Worm (Caenorhabditis elegans) whole organism, midembryonic: Measurements from ENCODE around the gene W07G4.8.
A peak's percentile ranks its signal among the peaks of the same experiment; 100 is the strongest.

ENCODE experiments used
- T22C8.4 ChIP-seq: fragments of 200-800 bp; sonication (Bioruptor generic); IDR thresholded peaks from 2 replicates; pipeline ENCODE4 v1.3.6; 2022; ENCODE audit warnings: missing genetic modification characterization, missing compliant biosample characterization
- cog-1 ChIP-seq: sonication (generic microtip); optimal IDR thresholded peaks from 2 replicates; lab custom pipeline; 2016; ENCODE audit warnings: missing genetic modification characterization, missing compliant biosample characterization
- flt-1 ChIP-seq: fragments of 200-800 bp; sonication (Bioruptor generic); IDR thresholded peaks from 2 replicates; pipeline ENCODE4 v1.3.6; 2022; ENCODE audit warnings: missing genetic modification characterization, missing compliant biosample characterization
- klf-2 ChIP-seq: fragments of 200-800 bp; sonication (Bioruptor generic); conservative IDR thresholded peaks from 2 replicates; pipeline ENCODE4 v1.3.6; 2022; ENCODE audit warnings: missing genetic modification reagents, missing genetic modification characterization, missing compliant biosample characterization
- med-1 ChIP-seq: sonication (generic microtip); optimal IDR thresholded peaks from 2 replicates; lab custom pipeline; 2017; ENCODE audit warnings: missing genetic modification characterization, mild to moderate bottlenecking, missing compliant biosample characterization, antibody characterized with exemption, missing genetic modification reagents; ENCODE audit not compliant: insufficient read depth
- ref-1 ChIP-seq: fragments of 200-800 bp; sonication (Bioruptor generic); conservative IDR thresholded peaks from 2 replicates; pipeline ENCODE4 v1.3.6; 2022; ENCODE audit warnings: missing genetic modification reagents, missing genetic modification characterization, missing compliant biosample characterization
- tab-1 ChIP-seq: fragments of 200-800 bp; sonication (Bioruptor generic); IDR thresholded peaks from 2 replicates; pipeline ENCODE4 v1.3.6; 2022; ENCODE audit warnings: missing genetic modification characterization, missing compliant biosample characterization
- ztf-23 ChIP-seq: fragments of 200-800 bp; sonication (Bioruptor generic); IDR thresholded peaks from 2 replicates; pipeline ENCODE4 v1.3.6; 2022; ENCODE audit warnings: missing genetic modification reagents, missing genetic modification characterization, missing compliant biosample characterization
- ztf-29 ChIP-seq: fragments of 200-800 bp; sonication (Bioruptor generic); IDR thresholded peaks from 2 replicates; pipeline ENCODE4 v1.3.6; 2022; ENCODE audit warnings: missing genetic modification reagents, missing genetic modification characterization, missing compliant biosample characterization

W07G4.8 gene

DNA sequence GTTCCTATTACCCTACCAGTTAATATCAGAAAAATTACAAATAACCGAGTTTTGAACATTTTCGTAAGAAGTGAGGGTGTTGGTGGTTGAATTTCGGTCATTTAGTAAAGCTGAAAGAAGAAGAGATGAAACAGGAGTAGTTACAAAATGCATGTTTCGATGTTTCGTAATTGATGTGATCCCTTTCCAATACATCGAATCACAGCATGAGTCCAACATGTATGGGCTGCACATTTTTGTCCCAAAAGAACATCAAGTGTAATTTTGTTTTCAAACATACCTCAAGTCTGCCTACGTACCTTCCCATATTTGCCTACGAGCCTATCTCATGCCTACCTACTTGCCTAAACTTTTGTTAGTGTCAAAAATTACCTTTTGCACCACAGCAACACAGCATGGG is 12.9 kb downstream of the W07G4.8 start, which contains the start of gene W07G4.2:
TSS of gene W07G4.2 (minus strand) at position 101 of the 400 bp plus-strand sequence.
- TF ChIP-seq ztf-23 (GFP tag; lab: Robert Waterston, UW) (no peak), klf-2 (GFP tag; lab: Robert Waterston, UW) (no peak), cog-1 (no peak), med-1 (no peak), tab-1 (GFP tag; lab: Robert Waterston, UW) (no peak)

DNA sequence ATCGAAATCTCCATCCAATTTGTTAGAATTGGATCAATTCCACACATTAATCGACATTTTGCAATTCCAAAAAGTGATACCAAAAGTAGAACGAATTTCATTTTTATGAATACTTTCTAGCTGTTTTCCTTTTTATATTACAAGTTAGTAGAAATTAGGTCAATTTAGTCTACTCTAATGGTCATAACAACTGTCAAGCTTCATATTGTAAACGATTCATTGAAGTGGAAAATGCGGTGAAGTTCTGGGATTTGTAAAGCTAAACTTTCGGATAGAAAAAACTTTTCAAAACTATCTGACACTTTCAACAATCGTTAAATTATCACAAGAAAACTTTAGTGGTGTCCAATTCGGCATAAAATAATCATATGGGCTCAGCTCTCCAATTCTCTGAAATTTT is 14.8 kb downstream of the W07G4.8 start, which contains the start of gene W07G4.7:
TSS of gene W07G4.7 (minus strand) at position 101 of the 400 bp plus-strand sequence.
- TF ChIP-seq ref-1 (GFP tag; lab: Robert Waterston, UW): no peak
- no peak for TF ChIP-seq ztf-23 (GFP tag; lab: Robert Waterston, UW)
- TF ChIP-seq tab-1 (GFP tag; lab: Robert Waterston, UW): no peak
- TF ChIP-seq med-1: no peak
- TF ChIP-seq ztf-29: no peak

DNA sequence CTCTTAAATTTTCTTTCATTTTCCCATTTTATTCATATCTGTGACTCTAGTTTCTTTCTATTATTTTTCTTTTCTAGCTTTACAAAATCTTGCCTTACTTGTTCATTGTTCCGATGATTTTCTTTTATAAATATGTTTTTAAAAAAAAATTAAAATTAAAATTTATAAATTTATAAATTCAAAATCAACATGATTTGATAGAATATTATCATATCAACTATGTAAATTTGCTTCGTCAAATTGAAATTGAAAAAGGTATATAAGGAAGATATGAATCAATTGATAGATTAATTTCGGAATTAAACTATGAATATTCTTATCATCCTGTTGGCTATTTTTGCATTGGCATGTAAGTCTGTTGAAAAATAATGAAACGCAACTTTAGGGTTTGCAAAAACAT is 16.1 kb downstream of the W07G4.8 start, which contains the start of gene W07G4.1:
TSS of gene W07G4.1 (plus strand) at position 301 of the 400 bp plus-strand sequence.
- no peak for TF ChIP-seq tab-1 (GFP tag; lab: Robert Waterston, UW)
- TF ChIP-seq T22C8.4 (GFP tag; lab: Robert Waterston, UW): no peak
- no peak for TF ChIP-seq cog-1
- TF ChIP-seq ztf-23 (GFP tag; lab: Robert Waterston, UW): no peak
- TF ChIP-seq ztf-29: no peak
- no peak for TF ChIP-seq med-1
- no peak for TF ChIP-seq ref-1 (GFP tag; lab: Robert Waterston, UW)
- no peak for TF ChIP-seq flt-1 (GFP tag; lab: Robert Waterston, UW)
- TF ChIP-seq klf-2 (GFP tag; lab: Robert Waterston, UW): no peak

DNA sequence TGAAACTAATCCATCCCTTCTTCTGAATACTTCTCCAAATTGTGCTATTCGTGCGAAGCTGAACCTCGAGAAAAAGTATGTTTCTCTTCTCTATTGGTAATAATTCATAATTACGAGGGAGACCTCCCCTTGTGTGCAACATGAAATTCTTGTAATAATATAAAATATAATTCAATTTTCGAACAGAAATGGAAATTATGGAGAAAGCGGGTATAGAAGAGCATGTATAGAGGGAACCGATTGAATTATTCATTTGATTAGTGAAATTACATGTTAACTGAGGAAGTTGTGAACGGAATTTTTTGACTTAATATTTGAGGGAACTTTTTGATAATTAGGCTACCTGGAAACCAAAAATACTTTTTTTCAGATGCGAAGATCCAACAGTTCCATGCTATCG is 20.5 kb downstream of the W07G4.8 start:
- TF ChIP-seq tab-1 (GFP tag; lab: Robert Waterston, UW) (no peak), med-1 (no peak), T22C8.4 (GFP tag; lab: Robert Waterston, UW) (no peak), ztf-29 (no peak)

DNA sequence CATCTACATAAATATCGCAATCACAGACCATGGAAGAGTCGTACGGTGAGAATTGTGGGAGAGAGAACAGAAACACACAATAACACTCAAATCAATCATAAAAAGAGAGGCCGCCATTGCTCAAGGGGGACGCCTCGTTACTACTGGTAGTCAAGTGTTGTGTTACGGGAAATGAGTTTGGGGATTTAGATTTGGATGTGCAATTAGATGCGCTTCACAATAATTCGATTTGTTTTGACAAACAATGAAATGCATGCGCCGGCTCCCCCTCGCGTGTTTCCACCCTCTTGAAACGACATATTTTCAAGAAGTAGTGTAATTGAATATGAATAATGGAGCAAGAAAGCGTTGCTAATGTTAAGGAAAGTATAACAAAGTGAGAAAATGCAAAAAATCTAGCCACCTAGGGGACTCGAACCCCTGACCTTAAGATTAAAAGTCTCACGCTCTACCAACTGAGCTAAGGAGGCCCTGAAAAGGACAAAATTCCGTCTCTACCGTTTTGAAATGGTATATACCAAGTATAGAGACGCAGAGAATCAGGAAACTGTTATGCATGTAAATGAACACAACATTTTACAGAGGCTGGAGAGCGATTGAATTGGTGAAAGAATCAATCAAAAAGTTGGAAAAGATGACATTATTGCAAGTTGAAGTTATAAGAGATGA is 22.6 kb downstream of the W07G4.8 start:
- TF ChIP-seq ztf-23 (GFP tag; lab: Robert Waterston, UW): no peak
- TF ChIP-seq klf-2 (GFP tag; lab: Robert Waterston, UW): no peak
- TF ChIP-seq ztf-29: no peak
- TF ChIP-seq T22C8.4 (GFP tag; lab: Robert Waterston, UW): no peak
- no peak for TF ChIP-seq ref-1 (GFP tag; lab: Robert Waterston, UW)
- no peak for TF ChIP-seq cog-1
- TF ChIP-seq flt-1 (GFP tag; lab: Robert Waterston, UW): no peak
- TF ChIP-seq med-1: no peak
- no peak for TF ChIP-seq tab-1 (GFP tag; lab: Robert Waterston, UW)

DNA sequence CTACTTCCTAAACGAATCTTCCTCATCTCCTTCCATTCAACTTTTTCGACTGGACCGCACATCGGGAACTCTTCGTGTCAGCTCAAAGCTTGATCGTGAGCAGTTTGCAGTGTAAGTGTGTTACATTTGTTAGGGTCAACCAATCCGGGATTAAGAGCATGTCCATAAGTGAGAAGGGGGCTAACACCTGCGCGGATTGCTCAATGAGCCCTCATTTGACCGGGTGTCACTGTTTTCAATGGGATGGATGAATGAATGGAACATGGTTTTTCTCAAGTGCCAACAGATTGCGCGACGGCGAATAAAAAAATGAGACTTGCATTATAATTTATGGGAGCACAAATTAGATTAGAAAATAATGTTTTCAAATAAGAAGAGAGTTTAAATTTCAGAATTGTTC is 24.1 kb downstream of the W07G4.8 start:
- TF ChIP-seq T22C8.4 (GFP tag; lab: Robert Waterston, UW): no peak
- no peak for TF ChIP-seq med-1
- TF ChIP-seq ztf-29: no peak

DNA sequence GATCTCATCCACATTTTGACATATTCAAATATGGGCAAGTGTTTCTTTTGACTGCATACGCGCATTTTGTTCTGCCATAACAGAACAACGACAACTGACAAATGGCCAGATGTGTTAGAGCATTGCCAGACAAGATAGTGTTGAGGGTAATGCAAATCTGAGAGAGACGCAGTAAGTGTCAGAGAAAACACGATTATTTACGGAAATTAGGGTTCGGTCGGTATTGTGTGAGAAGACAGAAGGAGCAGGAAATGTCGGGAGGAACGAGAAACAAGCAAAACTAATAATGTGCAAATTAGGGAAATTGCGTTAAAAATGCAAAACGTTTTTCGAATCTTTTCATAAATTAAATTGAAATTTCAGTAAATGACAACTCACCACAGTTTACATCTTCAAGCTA is 24.9 kb downstream of the W07G4.8 start:
- no peak for TF ChIP-seq tab-1 (GFP tag; lab: Robert Waterston, UW)
- TF ChIP-seq ref-1 (GFP tag; lab: Robert Waterston, UW): no peak
- TF ChIP-seq cog-1: no peak
- TF ChIP-seq klf-2 (GFP tag; lab: Robert Waterston, UW): no peak
- TF ChIP-seq med-1: no peak
- TF ChIP-seq flt-1 (GFP tag; lab: Robert Waterston, UW): 0 out of 2 replicates have a peak, but pooled peaks have one; percentile 11

DNA sequence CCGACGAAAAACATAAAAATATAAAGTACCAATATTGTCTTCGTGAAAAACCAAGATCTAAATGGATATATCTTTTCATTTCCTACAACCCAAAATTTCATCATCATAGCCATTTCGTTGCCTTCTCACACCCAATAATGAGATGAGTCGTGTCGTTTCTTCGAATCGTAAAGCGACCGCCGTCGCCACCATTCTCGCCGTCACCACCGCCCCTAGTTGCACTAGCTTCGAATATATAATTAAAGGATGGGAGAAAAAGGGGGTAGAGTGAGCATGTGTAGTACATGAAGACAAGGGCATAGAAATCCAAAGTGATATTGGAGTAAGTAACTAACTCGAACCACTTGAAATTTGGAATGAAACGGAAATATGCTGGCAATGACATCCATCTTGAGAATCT is 27.1 kb downstream of the W07G4.8 start:
- no peak for TF ChIP-seq med-1
- no peak for TF ChIP-seq T22C8.4 (GFP tag; lab: Robert Waterston, UW)
- TF ChIP-seq flt-1 (GFP tag; lab: Robert Waterston, UW): no peak
- no peak for TF ChIP-seq klf-2 (GFP tag; lab: Robert Waterston, UW)
- no peak for TF ChIP-seq ztf-29
- TF ChIP-seq ztf-23 (GFP tag; lab: Robert Waterston, UW): no peak
- TF ChIP-seq tab-1 (GFP tag; lab: Robert Waterston, UW): no peak
- no peak for TF ChIP-seq ref-1 (GFP tag; lab: Robert Waterston, UW)
- TF ChIP-seq cog-1: no peak

DNA sequence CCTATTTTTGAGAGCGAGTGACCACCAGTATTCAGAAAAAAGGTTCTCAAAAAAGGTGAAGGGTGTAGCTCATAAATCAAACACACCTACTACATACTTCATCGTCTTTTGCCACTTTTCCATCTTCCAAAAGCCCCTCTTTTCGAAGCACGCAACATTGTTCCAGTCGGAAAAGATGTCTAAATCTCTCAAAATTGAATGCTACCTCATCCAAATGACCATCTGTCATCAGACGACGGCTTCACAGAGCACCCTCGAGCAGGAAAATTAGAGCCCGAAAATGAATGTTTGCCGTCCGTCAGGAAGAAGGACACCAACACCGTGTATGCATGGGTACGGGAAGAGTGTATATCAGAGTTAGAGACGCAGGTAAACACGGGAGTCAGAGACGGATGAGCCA is 27.8 kb downstream of the W07G4.8 start:
- TF ChIP-seq T22C8.4 (GFP tag; lab: Robert Waterston, UW) (no peak), ztf-29 (no peak), med-1 (no peak), cog-1 (no peak), ref-1 (GFP tag; lab: Robert Waterston, UW) (no peak), ztf-23 (GFP tag; lab: Robert Waterston, UW) (no peak), flt-1 (GFP tag; lab: Robert Waterston, UW) (no peak), klf-2 (GFP tag; lab: Robert Waterston, UW) (no peak), tab-1 (GFP tag; lab: Robert Waterston, UW) (no peak)

DNA sequence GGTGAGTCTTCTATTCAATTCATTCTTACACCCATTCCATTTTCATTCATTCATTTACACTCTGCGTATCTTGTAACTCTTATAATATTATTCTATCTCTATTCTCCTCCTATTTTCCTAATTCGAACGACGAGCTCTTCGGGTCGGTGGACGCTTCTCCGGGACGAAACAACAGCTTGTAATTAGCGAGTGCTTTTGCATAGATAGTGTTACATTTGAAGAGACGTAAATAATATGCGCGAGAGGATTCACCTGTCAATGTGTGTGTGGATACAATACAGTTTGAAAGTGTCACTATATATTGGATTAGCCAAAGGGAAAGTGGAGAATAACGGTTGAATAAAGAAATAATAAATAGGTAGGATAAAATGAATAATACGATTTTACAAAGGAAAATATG is 28.7 kb downstream of the W07G4.8 start:
- TF ChIP-seq ref-1 (GFP tag; lab: Robert Waterston, UW) (no peak), med-1 (no peak), klf-2 (GFP tag; lab: Robert Waterston, UW) (no peak), T22C8.4 (GFP tag; lab: Robert Waterston, UW) (no peak), ztf-29 (no peak), ztf-23 (GFP tag; lab: Robert Waterston, UW) (no peak), tab-1 (GFP tag; lab: Robert Waterston, UW) (no peak), cog-1 (no peak), flt-1 (GFP tag; lab: Robert Waterston, UW) (no peak)
